Worm (Caenorhabditis elegans) whole organism, late embryonic: Measurements from ENCODE around the gene hot-8.

Experiments
- ceh-6 ChIP-seq: fragments of 200-800 bp; sonication (Bioruptor generic); optimal IDR thresholded peaks from 2 replicates; lab custom pipeline; 2018; ENCODE audit warnings: mild to moderate bottlenecking, missing genetic modification characterization, missing compliant biosample characterization
- elt-4 ChIP-seq: sonication (generic microtip); optimal IDR thresholded peaks from 2 replicates; lab custom pipeline; 2016; ENCODE audit warnings: missing genetic modification characterization, missing compliant biosample characterization
- gmeb-2 ChIP-seq: sonication (generic microtip); optimal IDR thresholded peaks from 2 replicates; lab custom pipeline; 2016; ENCODE audit warnings: missing genetic modification characterization, inconsistent platforms, missing compliant biosample characterization
- hlh-8 ChIP-seq: sonication (generic microtip); optimal IDR thresholded peaks from 2 replicates; lab custom pipeline; 2016; ENCODE audit warnings: missing genotype, missing genetic modification characterization, missing compliant biosample characterization
- pqm-1 ChIP-seq: sonication (generic microtip); optimal IDR thresholded peaks from 2 replicates; lab custom pipeline; 2016; ENCODE audit warnings: missing genetic modification characterization, missing compliant biosample characterization
- sox-4 ChIP-seq: sonication (generic microtip); optimal IDR thresholded peaks from 2 replicates; lab custom pipeline; 2017; ENCODE audit warnings: mild to moderate bottlenecking, missing genetic modification characterization, inconsistent platforms, missing compliant biosample characterization
- tbx-2 ChIP-seq: sonication (generic microtip); optimal IDR thresholded peaks from 2 replicates; lab custom pipeline; 2016; ENCODE audit warnings: missing genetic modification characterization, missing compliant biosample characterization
- tbx-7 ChIP-seq: sonication (generic microtip); optimal IDR thresholded peaks from 2 replicates; lab custom pipeline; 2016; ENCODE audit warnings: missing genotype, missing genetic modification characterization, missing compliant biosample characterization

DNA sequence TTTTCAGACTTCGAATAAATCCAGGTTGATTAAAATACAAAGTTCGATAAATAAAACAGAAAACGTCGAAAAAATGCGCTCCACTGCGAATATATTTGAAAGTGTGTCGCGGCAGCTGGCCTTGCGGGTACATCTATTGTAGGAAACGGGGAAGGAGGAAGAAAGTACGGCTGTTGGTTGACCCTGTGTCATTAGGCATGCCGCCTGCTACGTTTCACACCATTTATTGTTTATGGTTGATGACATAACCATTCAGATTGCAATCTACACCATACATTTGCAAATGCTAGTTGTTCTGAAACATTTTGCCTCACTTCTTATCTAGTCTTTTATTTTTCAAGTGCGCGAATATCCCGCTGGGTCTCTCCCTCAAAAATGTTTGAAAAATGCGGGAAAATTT lies 11.5 kb downstream of the hot-8 start, which contains the start of gene T13G4.4:
- no peak for TF ChIP-seq hlh-8 (tag; lab: Kevin White, UChicago)
- TF ChIP-seq elt-4: no peak
- no peak for TF ChIP-seq tbx-7 (tag; lab: Kevin White, UChicago)
- TF ChIP-seq sox-4 (tag; lab: Kevin White, UChicago): no peak
- no peak for TF ChIP-seq ceh-6 (GFP tag; lab: Kevin White, UChicago)
- no peak for TF ChIP-seq pqm-1
- no peak for TF ChIP-seq gmeb-2 (tag; lab: Kevin White, UChicago)
- no peak for TF ChIP-seq tbx-2 (tag; lab: Kevin White, UChicago)
